Fruit fly (Drosophila melanogaster) whole organism, pupa: ENCODE measurements around the gene Cypl.

Source experiments
- CG10348 ChIP-seq: fragments of 200-800 bp; sonication (Bioruptor generic); IDR thresholded peaks from 2 replicates; pipeline ENCODE4 v1.3.6; 2022; ENCODE audit warnings: missing biosample characterization, missing genetic modification characterization
- CG12605 ChIP-seq: fragments of 200-800 bp; sonication (Bioruptor generic); IDR thresholded peaks from 2 replicates; pipeline ENCODE4 v1.3.6; 2022; ENCODE audit warnings: missing biosample characterization, missing genetic modification characterization
- CG13204 ChIP-seq: fragments of 200-800 bp; sonication (Bioruptor generic); optimal IDR thresholded peaks from 2 replicates; lab custom pipeline; 2018; ENCODE audit warnings: missing biosample characterization, mild to moderate bottlenecking, missing genetic modification characterization, moderate library complexity
- CG14655 ChIP-seq: fragments of 200-800 bp; sonication (Bioruptor generic); optimal IDR thresholded peaks from 3 replicates; lab custom pipeline; 2017; ENCODE audit warnings: mild to moderate bottlenecking, missing biosample characterization, missing genetic modification reagents, missing genetic modification characterization
- CG17806 ChIP-seq: fragments of 200-800 bp; sonication (Bioruptor generic); optimal IDR thresholded peaks from 2 replicates; lab custom pipeline; 2018; ENCODE audit warnings: missing biosample characterization, mild to moderate bottlenecking, missing genetic modification characterization, moderate library complexity
- CG32121 ChIP-seq: fragments of 200-800 bp; sonication (Bioruptor generic); IDR thresholded peaks from 2 replicates; pipeline ENCODE4 v1.3.6; 2022; ENCODE audit warnings: missing biosample characterization, missing genetic modification characterization
- CG8159 ChIP-seq: fragments of 200-800 bp; sonication (Bioruptor generic); optimal IDR thresholded peaks from 3 replicates; lab custom pipeline; 2018; ENCODE audit warnings: missing biosample characterization, mild to moderate bottlenecking, missing genetic modification characterization, moderate library complexity
- CG8301 ChIP-seq: fragments of 200-800 bp; sonication (Bioruptor generic); optimal IDR thresholded peaks from 2 replicates; lab custom pipeline; 2018; ENCODE audit warnings: missing biosample characterization, mild to moderate bottlenecking, missing genetic modification characterization
- D1 ChIP-seq: fragments of 200-800 bp; sonication (Bioruptor generic); optimal IDR thresholded peaks from 2 replicates; lab custom pipeline; 2018; ENCODE audit warnings: missing biosample characterization, mild to moderate bottlenecking, missing genetic modification characterization, moderate library complexity
- EcR ChIP-seq: fragments of 200-800 bp; sonication (Bioruptor generic); optimal IDR thresholded peaks from 3 replicates; lab custom pipeline; 2019; ENCODE audit warnings: missing biosample characterization, missing genetic modification characterization, mild to moderate bottlenecking, moderate library complexity, missing genetic modification reagents
- Ets98B ChIP-seq: fragments of 200-800 bp; sonication (Bioruptor generic); IDR thresholded peaks from 2 replicates; pipeline ENCODE4 v1.3.6; 2022; ENCODE audit warnings: missing biosample characterization, missing genetic modification characterization
- Pif1B ChIP-seq: fragments of 200-800 bp; sonication (Bioruptor generic); optimal IDR thresholded peaks from 3 replicates; lab custom pipeline; 2016; ENCODE audit warnings: missing biosample characterization, missing genetic modification characterization
- rn ChIP-seq: fragments of 200-800 bp; sonication (Bioruptor generic); IDR thresholded peaks from 2 replicates; pipeline ENCODE4 v1.3.6; 2022; ENCODE audit warnings: missing biosample characterization, missing genetic modification characterization

DNA sequence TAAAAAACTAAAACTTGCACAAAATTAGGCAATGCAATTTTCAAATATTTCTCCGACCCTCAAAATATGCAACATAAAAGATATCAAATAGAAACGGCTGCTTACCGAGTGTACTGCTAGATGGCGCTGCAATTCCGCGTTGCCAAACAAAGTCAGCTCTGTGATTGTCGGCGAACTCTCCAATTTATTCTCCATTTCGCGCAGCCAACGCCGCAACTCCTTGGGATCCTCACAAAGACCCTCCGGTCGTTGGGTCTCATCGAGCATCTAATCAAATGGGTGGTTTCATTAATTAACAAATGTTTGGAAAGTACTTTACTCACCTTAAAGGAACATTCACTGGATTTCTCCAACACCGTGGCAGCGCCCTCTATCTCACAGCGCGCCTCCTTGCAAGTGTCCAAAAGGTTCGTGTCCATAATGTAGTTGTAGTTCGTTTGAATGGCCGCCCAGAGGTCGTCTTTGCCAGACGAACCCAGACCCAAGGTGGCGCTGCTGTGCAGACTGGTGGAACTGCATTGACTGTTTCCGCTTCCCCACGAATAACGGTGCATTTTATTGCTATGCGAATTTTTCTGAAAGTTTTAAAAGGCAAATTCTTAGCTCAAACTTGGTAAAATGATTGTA, 36.8 kb downstream of the Cypl start:
- TF ChIP-seq Ets98B (peak; percentile 12), CG8159 (tag; lab: Kevin White, UChicago) (no peak), CG17806 (tag; lab: Kevin White, UChicago) (no peak), CG13204 (no peak), Pif1B (no peak), EcR (no peak), rn (GFP tag; lab: Robert Waterston, UW) (peak; percentile 54), CG10348 (GFP tag; lab: Robert Waterston, UW) (no peak), D1 (tag; lab: Kevin White, UChicago) (no peak), CG8301 (tag; lab: Kevin White, UChicago) (no peak), CG14655 (GFP tag; lab: Kevin White, UChicago) (peak; percentile 11), CG12605 (no peak), CG32121 (GFP tag; lab: Robert Waterston, UW) (no peak)
